Worm (Caenorhabditis elegans) whole organism, L3 larva: ENCODE results near the gene fipr-4.

Source experiments
- ZK546.5 ChIP-seq: sonication (generic microtip); optimal IDR thresholded peaks from 2 replicates; lab custom pipeline; 2017; ENCODE audit warnings: missing biosample characterization, missing genetic modification characterization
- ceh-9 ChIP-seq: sonication (generic microtip); optimal IDR thresholded peaks from 2 replicates; lab custom pipeline; 2018; ENCODE audit warnings: missing biosample characterization, missing genetic modification characterization
- egl-27 ChIP-seq: sonication (generic microtip); optimal IDR thresholded peaks from 4 replicates; lab custom pipeline; 2017; ENCODE audit warnings: missing biosample characterization, missing genetic modification reagents, missing genetic modification characterization
- hmg-11 ChIP-seq: sonication (generic microtip); optimal IDR thresholded peaks from 2 replicates; lab custom pipeline; 2016; ENCODE audit warnings: missing genetic modification characterization, missing compliant biosample characterization
- nhr-11 ChIP-seq: fragments of 150-350 bp; optimal IDR thresholded peaks from 2 replicates; lab custom pipeline; 2014; ENCODE audit warnings: missing biosample characterization, missing genetic modification characterization
- nhr-12 ChIP-seq: fragments of 150-350 bp; optimal IDR thresholded peaks from 2 replicates; lab custom pipeline; 2014; ENCODE audit warnings: missing biosample characterization, missing genetic modification characterization
- unc-62 ChIP-seq: fragments of 150-350 bp; sonication (generic microtip); optimal IDR thresholded peaks from 4 replicates; lab custom pipeline; 2014; ENCODE audit warnings: missing biosample characterization, missing genetic modification reagents, missing genetic modification characterization

- no peak for TF ChIP-seq hmg-11
- TF ChIP-seq unc-62 (GFP tag; lab: Kevin White, UChicago): no peak
- TF ChIP-seq nhr-12 (tag; lab: Kevin White, UChicago): no peak
- TF ChIP-seq ZK546.5 (tag; lab: Kevin White, UChicago): no peak
- no peak for TF ChIP-seq nhr-11
- no peak for TF ChIP-seq egl-27 (tag; lab: Kevin White, UChicago)
- TF ChIP-seq ceh-9 (tag; lab: Kevin White, UChicago): no peak
These were observed at the start of gene fipr-4 for ce11 chrV:10228360-10228759.
